Fruit fly (Drosophila melanogaster) S2 (cell line): ENCODE results near the gene beag.

ENCODE experiments used
- CG8478 ChIP-seq: fragments of >200 bp; optimal IDR thresholded peaks from 2 replicates; lab custom pipeline; 2018
- CTCF ChIP-seq, 2 experiments: fragments of >200 bp; optimal IDR thresholded peaks; 2 replicates each; lab custom pipeline; 2018

DNA sequence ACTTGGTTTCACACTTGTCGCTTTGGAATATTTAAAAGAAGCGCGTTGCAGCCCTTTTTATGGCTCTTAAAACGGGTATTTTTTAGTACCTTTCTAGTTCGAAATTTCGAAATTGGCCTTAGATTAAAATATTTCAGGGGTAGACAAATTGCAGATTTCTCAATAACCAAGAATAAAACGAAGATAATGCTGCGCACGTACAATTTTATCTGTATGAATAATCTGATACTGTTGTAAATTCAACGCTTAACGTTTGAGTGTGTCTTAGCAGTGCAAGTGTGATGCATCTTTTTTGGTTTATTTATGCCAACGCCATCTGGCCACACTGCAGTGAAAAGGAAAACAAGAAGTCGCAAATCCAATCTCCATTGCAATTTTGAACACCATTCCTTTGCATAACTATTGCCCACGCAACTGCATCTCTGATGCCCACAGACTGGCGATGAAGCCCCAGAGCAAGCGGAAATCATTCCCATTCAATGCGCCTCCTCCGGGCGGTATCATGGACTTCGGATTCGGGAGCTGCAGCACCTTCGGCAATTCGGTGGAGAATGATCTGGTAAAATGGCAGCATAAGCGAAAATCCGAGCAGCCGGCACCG lies 14.3 kb downstream of the beag start, which contains the start of gene Nmdmc:
- no peak for TF ChIP-seq CTCF (optimal IDR thresholded peaks at IDR 0.05; lab: Kevin White, UChicago)
- no peak for TF ChIP-seq CG8478
